Fruit fly (Drosophila melanogaster) whole organism, embryonic: ENCODE measurements around the gene Hinfp.

Source experiments
- CG10959 ChIP-seq: fragments of 200-800 bp; sonication (Bioruptor generic); IDR thresholded peaks from 2 replicates; pipeline ENCODE4 v1.3.6; 2022; ENCODE audit warnings: missing biosample characterization, missing genetic modification characterization
- CG10979 ChIP-seq: fragments of 200-800 bp; sonication (Bioruptor generic); optimal IDR thresholded peaks from 2 replicates; lab custom pipeline; 2018; ENCODE audit warnings: missing biosample characterization, mild to moderate bottlenecking, missing genetic modification characterization, moderate library complexity
- CG12942 ChIP-seq: fragments of 200-800 bp; sonication (Bioruptor generic); optimal IDR thresholded peaks from 3 replicates; lab custom pipeline; 2016; ENCODE audit warnings: missing biosample characterization, missing genetic modification characterization
- CG1529 ChIP-seq: fragments of 200-800 bp; sonication (Bioruptor generic); optimal IDR thresholded peaks from 3 replicates; lab custom pipeline; 2018; ENCODE audit warnings: missing biosample characterization, missing genetic modification characterization
- CG15696 ChIP-seq: fragments of 200-800 bp; sonication (Bioruptor generic); optimal IDR thresholded peaks from 2 replicates; lab custom pipeline; 2019; ENCODE audit warnings: missing biosample characterization, mild to moderate bottlenecking, missing genetic modification characterization, moderate library complexity
- CG1603 ChIP-seq: fragments of 200-800 bp; sonication (Bioruptor generic); optimal IDR thresholded peaks from 2 replicates; lab custom pipeline; 2019; ENCODE audit warnings: missing biosample characterization, mild to moderate bottlenecking, missing genetic modification characterization, moderate library complexity
- CG30431 ChIP-seq: fragments of 200-800 bp; sonication (Bioruptor generic); optimal IDR thresholded peaks from 2 replicates; lab custom pipeline; 2017; ENCODE audit warnings: missing biosample characterization, missing genetic modification characterization
- CG31388 ChIP-seq: fragments of 200-800 bp; sonication (Bioruptor generic); optimal IDR thresholded peaks from 2 replicates; lab custom pipeline; 2016; ENCODE audit warnings: missing biosample characterization, missing genetic modification characterization
- CG31441 ChIP-seq: fragments of 200-800 bp; sonication (Bioruptor generic); IDR thresholded peaks from 2 replicates; pipeline ENCODE4 v1.3.6; 2022; ENCODE audit warnings: missing biosample characterization, missing genetic modification characterization
- CG4854 ChIP-seq: fragments of 200-800 bp; sonication (Bioruptor generic); optimal IDR thresholded peaks from 2 replicates; lab custom pipeline; 2016; ENCODE audit warnings: missing biosample characterization, missing genetic modification characterization, inconsistent platforms
- CG6689 ChIP-seq: fragments of 200-800 bp; sonication (Bioruptor generic); IDR thresholded peaks from 2 replicates; pipeline ENCODE4 v1.3.6; 2022; ENCODE audit warnings: missing biosample characterization, missing genetic modification characterization
- CG6791 ChIP-seq: fragments of 200-800 bp; sonication (Bioruptor generic); IDR thresholded peaks from 3 replicates; pipeline ENCODE4 v1.3.6; 2022; ENCODE audit warnings: missing biosample characterization, missing genetic modification characterization; ENCODE audit not compliant: partially characterized antibody
- CG9727 ChIP-seq: fragments of 200-800 bp; sonication (Bioruptor generic); optimal IDR thresholded peaks from 3 replicates; lab custom pipeline; 2017; ENCODE audit warnings: missing biosample characterization, mild to moderate bottlenecking, missing genetic modification characterization
- CTCF ChIP-seq: fragments of 200-800 bp; sonication (Bioruptor generic); optimal IDR thresholded peaks from 2 replicates; lab custom pipeline; 2017; ENCODE audit warnings: missing biosample characterization, mild to moderate bottlenecking, missing genetic modification characterization, moderate library complexity
- CkIIα-i1 ChIP-seq: fragments of 200-800 bp; sonication (Bioruptor generic); IDR thresholded peaks from 2 replicates; pipeline ENCODE4 v1.3.6; 2022; ENCODE audit warnings: missing biosample characterization, missing genetic modification characterization
- Dek ChIP-seq: fragments of 200-800 bp; sonication (Bioruptor generic); optimal IDR thresholded peaks from 3 replicates; lab custom pipeline; 2019; ENCODE audit warnings: missing biosample characterization, mild to moderate bottlenecking, missing genetic modification characterization, moderate library complexity
- Dll ChIP-seq: fragments of 200-800 bp; sonication (Bioruptor generic); IDR thresholded peaks from 4 replicates; pipeline ENCODE4 v1.3.6; 2022; ENCODE audit warnings: missing biosample characterization, missing genetic modification characterization; ENCODE audit not compliant: partially characterized antibody
- E2f1 ChIP-seq: fragments of 200-800 bp; sonication (Bioruptor generic); IDR thresholded peaks from 2 replicates; pipeline ENCODE4 v1.3.6; 2022; ENCODE audit warnings: missing biosample characterization, missing genetic modification characterization
- E2f2 ChIP-seq: fragments of 200-800 bp; sonication (Bioruptor generic); IDR thresholded peaks from 2 replicates; pipeline ENCODE4 v1.3.6; 2022; ENCODE audit warnings: missing biosample characterization, missing genetic modification characterization
- Eip74EF ChIP-seq, 2 experiments: fragments of 200-800 bp in 1 of 2; fragments of >200 bp in 1 of 2; sonication (Bioruptor generic) in 1 of 2; optimal IDR thresholded peaks; 2 replicates each; lab custom pipeline; 2017 to 2019; ENCODE audit warnings: missing biosample characterization in 2 of 2, missing genetic modification characterization in 2 of 2, mild to moderate bottlenecking in 1 of 2, moderate library complexity in 1 of 2
- Ets97D ChIP-seq: fragments of 200-800 bp; sonication (Bioruptor generic); optimal IDR thresholded peaks from 3 replicates; lab custom pipeline; 2016; ENCODE audit warnings: missing biosample characterization, missing genetic modification characterization
- Hey ChIP-seq: fragments of 200-800 bp; sonication (Bioruptor generic); optimal IDR thresholded peaks from 3 replicates; lab custom pipeline; 2018; ENCODE audit warnings: missing biosample characterization, mild to moderate bottlenecking, missing genetic modification characterization
- Hmr ChIP-seq: fragments of 200-800 bp; sonication (Bioruptor generic); optimal IDR thresholded peaks from 3 replicates; lab custom pipeline; 2017; ENCODE audit warnings: mild to moderate bottlenecking, missing biosample characterization, missing genetic modification reagents, missing genetic modification characterization
- Hmx ChIP-seq: fragments of 200-800 bp; sonication (Bioruptor generic); optimal IDR thresholded peaks from 2 replicates; lab custom pipeline; 2016; ENCODE audit warnings: missing biosample characterization, missing genetic modification characterization
- Hr51 ChIP-seq, 2 experiments: fragments of 200-800 bp; sonication (Bioruptor generic); optimal IDR thresholded peaks; 2 replicates in 1 of 2; 3 replicates in 1 of 2; lab custom pipeline; 2016 to 2018; ENCODE audit warnings: missing biosample characterization in 2 of 2, missing genetic modification characterization in 2 of 2, mild to moderate bottlenecking in 1 of 2, moderate library complexity in 1 of 2
- Lim3 ChIP-seq: fragments of 200-800 bp; sonication (Bioruptor generic); IDR thresholded peaks from 2 replicates; pipeline ENCODE4 v1.3.6; 2022; ENCODE audit warnings: missing biosample characterization, missing genetic modification characterization
- Max ChIP-seq: fragments of 200-800 bp; sonication (Bioruptor generic); optimal IDR thresholded peaks from 2 replicates; lab custom pipeline; 2016; ENCODE audit warnings: missing biosample characterization, mild to moderate bottlenecking, missing genetic modification characterization
- NK7.1 ChIP-seq: fragments of 200-800 bp; sonication (Bioruptor generic); optimal IDR thresholded peaks from 3 replicates; lab custom pipeline; 2016; ENCODE audit warnings: missing biosample characterization, missing genetic modification characterization
- Oli ChIP-seq: fragments of 200-800 bp; sonication (Bioruptor generic); optimal IDR thresholded peaks from 2 replicates; lab custom pipeline; 2018; ENCODE audit warnings: missing biosample characterization, mild to moderate bottlenecking, missing genetic modification characterization, moderate library complexity
- Optix ChIP-seq: fragments of 200-800 bp; sonication (Bioruptor generic); IDR thresholded peaks from 3 replicates; pipeline ENCODE4 v1.3.6; 2022; ENCODE audit warnings: missing biosample characterization, missing genetic modification characterization
- Ravus ChIP-seq: fragments of 200-800 bp; sonication (Bioruptor generic); IDR thresholded peaks from 2 replicates; pipeline ENCODE4 v1.3.6; 2022; ENCODE audit warnings: missing biosample characterization, missing genetic modification characterization
- Sin3A ChIP-seq: fragments of >200 bp; optimal IDR thresholded peaks from 2 replicates; lab custom pipeline; 2018
- Sry-δ ChIP-seq: fragments of 200-800 bp; sonication (Bioruptor generic); optimal IDR thresholded peaks from 2 replicates; lab custom pipeline; 2016; ENCODE audit warnings: missing biosample characterization, missing genetic modification characterization
- ap ChIP-seq: fragments of 200-800 bp; sonication (Bioruptor generic); IDR thresholded peaks from 2 replicates; pipeline ENCODE4 v1.3.6; 2022; ENCODE audit warnings: missing biosample characterization, missing genetic modification characterization
- cg ChIP-seq: fragments of 200-800 bp; sonication (Bioruptor generic); optimal IDR thresholded peaks from 3 replicates; lab custom pipeline; 2019; ENCODE audit warnings: missing biosample characterization, mild to moderate bottlenecking, missing genetic modification characterization, moderate library complexity
- chm ChIP-seq: fragments of 200-800 bp; sonication (Bioruptor generic); IDR thresholded peaks from 2 replicates; pipeline ENCODE4 v1.3.6; 2022; ENCODE audit warnings: missing biosample characterization, missing genetic modification characterization
- da ChIP-seq: fragments of 200-800 bp; sonication (Bioruptor generic); optimal IDR thresholded peaks from 2 replicates; lab custom pipeline; 2016; ENCODE audit warnings: missing biosample characterization, missing genetic modification characterization
- eve ChIP-seq, 2 experiments: fragments of >200 bp; optimal IDR thresholded peaks; 2 replicates each; lab custom pipeline; 2017; ENCODE audit warnings: missing biosample characterization in 2 of 2, missing genetic modification characterization in 2 of 2
- fru ChIP-seq: fragments of >200 bp; optimal IDR thresholded peaks from 2 replicates; lab custom pipeline; 2017
- fu2 ChIP-seq: fragments of 200-800 bp; sonication (Bioruptor generic); optimal IDR thresholded peaks from 2 replicates; lab custom pipeline; 2016; ENCODE audit warnings: missing biosample characterization, missing genetic modification characterization
- gcm2 ChIP-seq: fragments of 200-800 bp; sonication (Bioruptor generic); optimal IDR thresholded peaks from 2 replicates; lab custom pipeline; 2016; ENCODE audit warnings: missing biosample characterization, missing genetic modification characterization
- gt ChIP-seq: fragments of 200-800 bp; sonication (Bioruptor generic); IDR thresholded peaks from 2 replicates; pipeline ENCODE4 v1.3.6; 2022; ENCODE audit warnings: missing biosample characterization, missing genetic modification characterization
- lola ChIP-seq, 3 experiments: fragments of >200 bp in 2 of 3; fragments of 200-800 bp in 1 of 3; sonication (Bioruptor generic) in 1 of 3; optimal IDR thresholded peaks; 2 replicates each; lab custom pipeline; 2017 to 2019; ENCODE audit warnings: missing biosample characterization in 3 of 3, missing genetic modification characterization in 3 of 3, mild to moderate bottlenecking in 1 of 3, moderate library complexity in 1 of 3
- mirr ChIP-seq: fragments of 200-800 bp; sonication (Bioruptor generic); optimal IDR thresholded peaks from 3 replicates; lab custom pipeline; 2018; ENCODE audit warnings: missing biosample characterization, mild to moderate bottlenecking, missing genetic modification characterization
- org-1 ChIP-seq: fragments of 200-800 bp; sonication (Bioruptor generic); optimal IDR thresholded peaks from 2 replicates; lab custom pipeline; 2017; ENCODE audit warnings: missing biosample characterization, missing genetic modification characterization
- otp ChIP-seq: fragments of 200-800 bp; sonication (Bioruptor generic); IDR thresholded peaks from 3 replicates; pipeline ENCODE4, ENCODE4 v1.3.6; 2022; ENCODE audit warnings: missing biosample characterization, missing genetic modification characterization
- scrt ChIP-seq: fragments of 200-800 bp; sonication (Bioruptor generic); optimal IDR thresholded peaks from 2 replicates; lab custom pipeline; 2018; ENCODE audit warnings: missing biosample characterization, mild to moderate bottlenecking, missing genetic modification characterization, moderate library complexity
- sens-2 ChIP-seq: fragments of 200-800 bp; sonication (Bioruptor generic); IDR thresholded peaks from 2 replicates; pipeline ENCODE4 v1.3.6; 2022; ENCODE audit warnings: missing biosample characterization, missing genetic modification characterization
- toy ChIP-seq: fragments of 200-800 bp; sonication (Bioruptor generic); IDR thresholded peaks from 2 replicates; pipeline ENCODE4 v1.3.6; 2022; ENCODE audit warnings: missing biosample characterization, missing genetic modification characterization
- trem ChIP-seq: fragments of 200-800 bp; optimal IDR thresholded peaks from 3 replicates; lab custom pipeline; 2019; ENCODE audit warnings: missing biosample characterization, mild to moderate bottlenecking, missing genetic modification characterization, moderate library complexity
- usp ChIP-seq: fragments of >200 bp; optimal IDR thresholded peaks from 2 replicates; lab custom pipeline; 2017; ENCODE audit warnings: missing biosample characterization, missing genetic modification characterization
- vvl ChIP-seq: fragments of 200-800 bp; sonication (Bioruptor generic); IDR thresholded peaks from 2 replicates; pipeline ENCODE4 v1.3.6; 2022; ENCODE audit warnings: missing biosample characterization, missing genetic modification characterization
- yki ChIP-seq: fragments of >200 bp; optimal IDR thresholded peaks from 3 replicates; lab custom pipeline; 2018

Hinfp gene

DNA sequence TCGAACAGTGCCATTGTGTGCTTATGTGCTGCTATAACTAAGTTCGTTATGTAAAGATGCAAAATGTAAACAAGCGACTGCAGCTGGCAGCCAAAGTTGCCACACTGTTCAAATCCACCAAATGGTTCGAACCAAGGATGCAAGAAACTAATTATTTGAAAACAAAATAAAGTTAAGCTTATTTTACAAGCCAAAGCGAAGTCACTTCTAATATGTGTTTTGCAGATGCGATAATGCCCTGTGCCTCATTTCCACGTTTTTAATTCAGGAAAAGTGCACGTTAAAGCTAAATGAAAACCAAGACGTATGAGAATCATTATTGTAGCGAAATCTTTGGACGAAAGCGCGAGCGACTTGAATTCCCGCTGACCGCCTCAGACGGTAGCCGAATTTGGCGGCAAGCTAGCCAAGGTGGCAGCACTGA, 4.2 kb upstream of the Hinfp start, which contains the start of the genes CG13365 and Vsp37A (continued):
- peak; percentile 25 for TF ChIP-seq fu2 (GFP tag; lab: Kevin White, UChicago)
- no peak for TF ChIP-seq ap (GFP tag; lab: Robert Waterston, UW)
- peak; percentile 52 for TF ChIP-seq Max (GFP tag; lab: Kevin White, UChicago)
- peak; percentile 58 for TF ChIP-seq CG15696 (tag; lab: Kevin White, UChicago)
- no peak; the same call in 2 of the 3 replicates for TF ChIP-seq otp (GFP tag; lab: Robert Waterston, UW)
- TF ChIP-seq CG6689: peak; percentile 30; the same call in 1 of the 2 replicates
- no peak for TF ChIP-seq NK7.1
- no peak for TF ChIP-seq yki
- peak; percentile 62 for TF ChIP-seq E2f2 (GFP tag; lab: Robert Waterston, UW)
- no peak for TF ChIP-seq CkIIα-i1 (GFP tag; lab: Robert Waterston, UW)
- TF ChIP-seq gcm2 (GFP tag; lab: Kevin White, UChicago): no peak
- no peak for TF ChIP-seq fru
- TF ChIP-seq Hmr (GFP tag; lab: Kevin White, UChicago): peak; percentile 47
- peak; percentile 34 for TF ChIP-seq CTCF (GFP tag; lab: Kevin White, UChicago)
- no peak for TF ChIP-seq mirr
- no peak for TF ChIP-seq sens-2 (GFP tag; lab: Robert Waterston, UW)
- TF ChIP-seq CG6791 (GFP tag; lab: Robert Waterston, UW): no peak
- TF ChIP-seq usp (GFP tag; lab: Kevin White, UChicago): no peak
- no peak for TF ChIP-seq toy (GFP tag; lab: Robert Waterston, UW)
- TF ChIP-seq CG31388 (GFP tag; lab: Kevin White, UChicago): no peak
- no peak for TF ChIP-seq eve (GFP tag; optimal IDR thresholded peaks at IDR 0.05; lab: Kevin White, UChicago)
- TF ChIP-seq CG31441 (GFP tag; lab: Robert Waterston, UW): 0 out of 2 replicates have a peak, but pooled peaks have one; percentile 26
- TF ChIP-seq CG1529 (GFP tag; lab: Kevin White, UChicago): peak; percentile 4
- peak; percentile 31 to 48 for TF ChIP-seq Hr51 (GFP tag; optimal IDR thresholded peaks at IDR 0.05; lab: Kevin White, UChicago)
- peak; percentile 25; the same call in 1 of the 2 replicates for TF ChIP-seq chm (GFP tag; lab: Robert Waterston, UW)
- TF ChIP-seq vvl (GFP tag; lab: Robert Waterston, UW): peak; percentile 25; the same call in 1 of the 2 replicates
- TF ChIP-seq Sin3A (lab: Kevin White, UChicago): peak; percentile 93
- TF ChIP-seq scrt (GFP tag; lab: Kevin White, UChicago): no peak
- TF ChIP-seq CG1603 (tag; lab: Kevin White, UChicago): peak; percentile 14
- TF ChIP-seq Ravus: no peak
- peak; percentile 47 for TF ChIP-seq Ets97D
- no peak for TF ChIP-seq cg
- no peak for TF ChIP-seq Hmx (GFP tag; lab: Kevin White, UChicago)
- no peak for TF ChIP-seq CG4854 (GFP tag; lab: Kevin White, UChicago)
- TF ChIP-seq CG10959: no peak
- no peak for TF ChIP-seq CG30431
- no peak for TF ChIP-seq gt (GFP tag; lab: Robert Waterston, UW)
- TF ChIP-seq Eip74EF (GFP tag; optimal IDR thresholded peaks at IDR 0.05; lab: Kevin White, UChicago): no peak
- TF ChIP-seq lola (GFP tag; optimal IDR thresholded peaks at IDR 0.05; lab: Kevin White, UChicago): peak in 1 of 3 experiments; percentile 39
- peak; percentile 4 for TF ChIP-seq Dek
- TF ChIP-seq Optix: no peak
- no peak for TF ChIP-seq org-1
- TF ChIP-seq Oli (tag; lab: Kevin White, UChicago): no peak
- TF ChIP-seq Lim3: no peak
- no peak for TF ChIP-seq E2f1 (GFP tag; lab: Robert Waterston, UW)
- TF ChIP-seq Sry-δ (GFP tag; lab: Kevin White, UChicago): peak; percentile 65
- peak; percentile 38 for TF ChIP-seq da (GFP tag; lab: Kevin White, UChicago)
- TF ChIP-seq trem (tag; lab: Kevin White, UChicago): peak; percentile 61
- peak; percentile 25 for TF ChIP-seq CG12942 (GFP tag; lab: Kevin White, UChicago)
- TF ChIP-seq CG10979 (tag; lab: Kevin White, UChicago): peak; percentile 18
- peak; percentile 57 for TF ChIP-seq CG9727 (GFP tag; lab: Kevin White, UChicago)
- TF ChIP-seq Hey (tag; lab: Kevin White, UChicago): no peak
- peak; percentile 49; the same call in 2 of the 4 replicates for TF ChIP-seq Dll (GFP tag; lab: Robert Waterston, UW)
